Worm (Caenorhabditis elegans) whole organism, dauer: ENCODE data around the gene W02D7.11.

ENCODE experiments used
- unc-62 ChIP-seq: sonication (generic microtip); optimal IDR thresholded peaks from 2 replicates; lab custom pipeline; 2017; ENCODE audit warnings: missing biosample characterization, missing genetic modification reagents, missing genetic modification characterization

W02D7.11 gene

ce11 chrV:8305940-8306339 lies 1.6 kb upstream of the W02D7.11 start:
- TF ChIP-seq unc-62 (GFP tag; lab: Kevin White, UChicago), result no peak

DNA sequence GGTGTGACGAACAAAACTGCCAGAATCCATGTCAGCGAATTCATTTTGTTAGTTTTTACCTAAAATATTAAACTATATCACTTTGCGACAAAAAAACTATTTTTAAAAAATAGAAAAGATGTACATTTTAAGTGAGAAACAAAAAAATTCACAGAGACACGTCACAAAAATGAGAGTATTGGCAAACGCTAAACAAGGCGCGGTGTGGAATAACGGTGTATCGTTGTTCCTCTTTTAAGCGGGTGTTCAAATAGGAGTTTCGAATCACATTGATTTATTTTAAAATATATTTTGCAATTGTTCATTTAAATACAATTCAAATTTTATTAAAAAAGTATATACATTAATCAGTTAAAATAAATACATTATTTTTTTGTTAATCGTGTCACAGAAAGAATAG lies 1.8 kb downstream of the W02D7.11 start, which contains the start of gene sel-9:
Gene sel-9, minus strand, starts transcription at position 59 of the 400 bp plus-strand sequence.
- TF ChIP-seq unc-62 (GFP tag; lab: Kevin White, UChicago), result no peak

- TF ChIP-seq unc-62 (GFP tag; lab: Kevin White, UChicago), result no peak
Observed at ce11 chrV:8300935-8301535, 3.3 kb downstream of the W02D7.11 start, which contains the start of gene W02D7.6. W02D7.6 (minus strand) TSS chrV:8301507.

DNA sequence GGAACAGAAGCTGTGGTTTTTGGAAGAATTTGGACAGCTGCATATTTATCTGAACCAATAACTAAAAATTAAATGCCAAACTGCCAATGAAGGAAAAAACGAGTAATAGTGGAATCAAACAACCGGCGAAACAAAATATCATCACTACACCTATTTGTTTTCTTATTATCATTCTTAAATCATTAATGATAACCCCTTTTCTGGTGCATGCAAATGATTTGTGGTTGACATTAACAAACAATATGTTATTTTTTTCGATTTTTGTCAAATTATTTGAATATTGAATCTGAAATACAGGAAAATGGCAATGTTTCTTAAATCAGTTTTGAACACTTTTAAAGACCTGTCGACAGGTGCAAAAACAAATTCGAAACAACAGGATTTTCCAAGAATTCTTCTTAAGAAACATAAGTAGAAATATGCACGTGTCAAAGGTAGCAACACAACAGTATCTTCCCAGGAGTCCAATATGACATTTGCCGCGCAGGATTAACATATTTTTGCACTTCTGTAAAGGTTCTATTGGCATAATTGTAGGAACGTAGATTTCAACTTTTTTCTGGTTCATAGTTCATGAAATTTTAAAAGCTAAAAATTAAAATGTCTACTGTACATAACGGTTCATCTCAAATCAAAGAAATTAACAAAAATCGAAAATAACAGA lies 5.0 kb downstream of the W02D7.11 start, which contains the start of gene W02D7.5:
Gene W02D7.5, minus strand, starts transcription at position 51 of the 664 bp plus-strand sequence.
- no peak for TF ChIP-seq unc-62 (GFP tag; lab: Kevin White, UChicago)

DNA sequence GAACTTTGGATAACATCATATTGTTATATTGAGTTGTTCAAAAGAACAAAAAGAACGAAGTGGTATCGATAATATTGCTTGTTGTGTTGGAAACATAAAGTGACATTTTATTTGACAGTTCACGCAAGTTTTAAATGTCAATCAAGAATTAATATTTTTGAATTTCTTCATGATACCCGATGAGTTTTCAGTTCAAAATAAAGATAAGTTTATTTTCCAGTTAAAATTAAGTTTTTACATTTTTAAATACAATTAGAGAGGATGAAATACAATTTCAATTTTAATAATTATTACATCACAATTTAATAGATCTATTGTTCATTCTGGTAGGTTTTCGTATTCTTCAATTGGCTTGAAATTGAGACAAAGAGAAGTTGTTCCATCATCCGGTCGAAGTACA lies 6.8 kb downstream of the W02D7.11 start, which contains the start of gene W02D7.4:
Gene W02D7.4, minus strand, starts transcription at position 101 of the 400 bp plus-strand sequence.
- no peak for TF ChIP-seq unc-62 (GFP tag; lab: Kevin White, UChicago)

ce11 chrV:8295866-8296265 lies 8.4 kb downstream of the W02D7.11 start, which contains the start of gene smex-1:
smex-1 (minus strand) TSS chrV:8295966.
- TF ChIP-seq unc-62 (GFP tag; lab: Kevin White, UChicago), result no peak

- no peak for TF ChIP-seq unc-62 (GFP tag; lab: Kevin White, UChicago)
Observed at ce11 chrV:8291764-8292163, 12.5 kb downstream of the W02D7.11 start, which contains the start of gene srg-33. srg-33 (plus strand) TSS chrV:8292064.

DNA sequence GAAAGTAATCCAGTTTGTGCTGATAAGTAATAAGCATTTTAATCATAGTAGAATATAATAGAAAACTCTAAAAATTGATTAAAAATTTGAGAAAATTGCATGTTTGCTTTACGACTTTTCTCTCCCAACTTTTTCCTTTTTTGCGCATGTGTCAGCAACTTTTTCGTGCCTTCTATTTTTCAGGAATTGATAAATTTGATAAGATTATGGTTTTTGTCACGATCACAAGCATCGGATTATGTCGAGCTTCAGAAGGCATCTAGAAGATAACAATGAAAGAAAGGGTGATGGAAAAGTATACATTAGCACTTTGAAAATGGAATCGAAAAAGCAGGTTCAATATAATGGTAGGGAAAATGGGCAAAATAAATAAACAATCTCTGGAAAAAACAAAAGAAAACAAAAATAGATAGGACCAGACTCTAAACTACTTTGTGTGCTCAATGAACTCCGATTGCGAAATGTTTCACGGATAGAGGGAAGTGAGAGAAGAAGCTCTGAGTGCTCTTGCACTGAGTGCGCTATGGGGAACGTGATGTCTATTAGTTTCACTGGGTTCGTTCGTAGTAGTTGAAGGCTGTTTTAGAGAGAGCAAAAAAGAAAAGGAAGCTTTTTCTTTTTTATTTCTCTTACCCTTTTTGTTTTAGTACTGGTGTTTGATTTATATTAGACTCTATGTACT lies 16.0 kb downstream of the W02D7.11 start:
- TF ChIP-seq unc-62 (GFP tag; lab: Kevin White, UChicago), result no peak

DNA sequence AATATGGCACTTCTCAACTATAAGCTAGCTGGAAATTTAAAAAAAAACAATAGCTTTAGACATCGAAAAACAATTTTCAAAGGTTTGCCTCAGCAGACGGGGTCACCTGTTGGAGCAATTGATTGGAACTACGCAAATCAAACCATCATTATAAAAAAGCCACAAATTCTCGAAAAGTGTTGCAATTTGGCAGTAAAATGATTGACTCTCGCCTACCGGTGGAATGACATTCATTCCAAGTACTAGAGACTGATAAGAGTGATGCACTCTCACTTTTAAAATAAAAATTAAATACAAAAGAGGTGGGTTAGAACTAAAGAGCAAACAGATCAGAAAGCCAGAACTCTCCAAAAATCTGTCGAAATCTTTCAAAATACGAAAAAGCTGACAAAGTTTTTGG lies 18.9 kb downstream of the W02D7.11 start:
- no peak for TF ChIP-seq unc-62 (GFP tag; lab: Kevin White, UChicago)

DNA sequence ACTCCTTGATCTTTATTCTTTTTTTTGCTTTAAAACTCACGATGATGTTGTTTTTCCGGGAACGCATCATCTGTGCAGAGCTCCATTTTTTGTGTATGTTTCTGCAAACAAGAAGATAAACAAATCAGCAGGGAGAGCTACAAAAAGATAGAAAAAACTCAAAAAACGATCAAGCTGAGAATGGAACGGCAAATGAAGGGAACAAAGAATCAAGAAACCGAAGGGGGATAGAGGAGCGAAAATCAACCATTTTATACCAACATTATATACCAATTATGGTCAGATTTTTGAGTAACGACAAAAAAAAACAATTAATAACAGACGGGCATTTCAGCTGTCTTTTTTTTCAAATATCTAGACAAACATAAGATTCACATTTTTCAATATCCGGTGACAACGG lies 19.5 kb downstream of the W02D7.11 start, which contains the start of gene slc-17.5:
Gene slc-17.5, minus strand, starts transcription at position 101 of the 400 bp plus-strand sequence.
- no peak for TF ChIP-seq unc-62 (GFP tag; lab: Kevin White, UChicago)

DNA sequence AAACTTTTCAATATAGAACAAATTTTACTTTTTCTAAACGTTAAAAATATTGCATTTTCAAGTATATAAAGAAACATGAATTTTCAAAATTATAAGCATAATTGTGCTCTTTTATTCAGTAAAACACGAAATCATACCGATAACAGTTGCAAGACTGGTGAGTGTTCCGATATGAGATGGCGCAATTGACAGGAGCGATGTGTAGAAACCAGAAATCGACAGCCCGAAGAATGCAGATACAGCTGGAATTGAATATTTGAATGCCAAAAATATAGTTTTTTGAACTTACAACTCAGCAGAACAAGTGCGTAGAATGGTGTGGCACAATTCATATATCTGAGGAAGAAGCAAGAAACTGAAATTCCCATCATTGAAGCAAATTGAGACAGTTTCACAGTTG lies 21.4 kb downstream of the W02D7.11 start:
- TF ChIP-seq unc-62 (GFP tag; lab: Kevin White, UChicago), result no peak

- no peak for TF ChIP-seq unc-62 (GFP tag; lab: Kevin White, UChicago)
Observed at ce11 chrV:8281646-8282045, 22.7 kb downstream of the W02D7.11 start.

- TF ChIP-seq unc-62 (GFP tag; lab: Kevin White, UChicago), result no peak
Observed at ce11 chrV:8280770-8281169, 23.5 kb downstream of the W02D7.11 start, which contains the start of gene str-135. str-135 (minus strand) TSS chrV:8280870.

DNA sequence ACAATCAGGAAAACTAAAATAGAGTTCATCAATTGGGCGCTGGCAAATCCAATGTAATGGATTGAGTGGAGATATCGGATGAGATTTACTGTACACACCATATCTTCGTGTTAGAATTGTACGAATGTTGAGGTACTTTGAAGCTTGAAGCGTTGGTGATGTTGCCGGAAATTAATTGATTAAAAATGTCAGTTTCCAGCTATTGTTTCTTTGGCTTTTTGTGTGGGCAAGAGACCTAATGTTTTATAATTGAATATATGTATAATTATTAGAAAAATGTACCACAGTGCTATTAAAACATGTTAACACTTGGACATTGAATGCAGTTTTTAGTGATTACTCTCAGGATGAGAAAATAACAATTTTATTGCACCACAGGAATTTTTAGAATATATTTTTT lies 25.5 kb downstream of the W02D7.11 start, which contains the start of gene str-136:
Gene str-136, minus strand, starts transcription at position 101 of the 400 bp plus-strand sequence.
- TF ChIP-seq unc-62 (GFP tag; lab: Kevin White, UChicago), result no peak

DNA sequence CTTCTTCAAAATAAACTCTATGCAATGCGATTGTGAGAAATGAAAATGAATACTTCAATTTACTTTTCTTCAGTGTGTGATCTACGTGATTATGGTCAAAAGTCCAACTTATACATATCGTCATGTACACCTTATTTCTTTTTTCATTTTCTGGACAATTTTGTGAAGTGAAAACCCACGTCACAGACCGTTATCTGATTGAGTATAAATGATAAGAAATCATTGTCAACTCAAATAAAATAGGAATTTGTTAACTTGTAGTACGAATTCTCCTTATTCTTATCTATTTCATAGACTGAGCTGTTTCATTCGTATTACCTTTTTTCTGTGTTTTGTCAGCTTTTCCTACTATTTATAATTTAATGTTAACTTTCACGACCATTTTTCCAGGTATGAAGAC lies 32.3 kb downstream of the W02D7.11 start, which contains the start of gene asp-5:
Gene asp-5, plus strand, starts transcription at position 391 of the 400 bp plus-strand sequence.
- no peak for TF ChIP-seq unc-62 (GFP tag; lab: Kevin White, UChicago)

ce11 chrV:8271395-8271794 lies 32.9 kb downstream of the W02D7.11 start:
- no peak for TF ChIP-seq unc-62 (GFP tag; lab: Kevin White, UChicago)
